Worm (Caenorhabditis elegans): ENCODE results near the gene fut-5.

ce11 chrII:4655834-4656233 is 11.6 kb downstream of the fut-5 start, which contains the start of gene fut-6:
- no peak for TF ChIP-seq skn-1 (tag; optimal IDR thresholded peaks at IDR 0.05)
- no peak for TF ChIP-seq ceh-82 (tag; optimal IDR thresholded peaks at IDR 0.05)
- no peak for TF ChIP-seq ces-1 (GFP tag; optimal IDR thresholded peaks at IDR 0.05)
- no peak for TF ChIP-seq ama-1 (optimal IDR thresholded peaks at IDR 0.05)
- no peak for TF ChIP-seq nhr-237 (tag; optimal IDR thresholded peaks at IDR 0.05)
- no peak for TF ChIP-seq dpl-1 (GFP tag; optimal IDR thresholded peaks at IDR 0.05)
- TF ChIP-seq nhr-28 (tag; optimal IDR thresholded peaks at IDR 0.05), result no peak

Data from whole organism, L1 larva.